ENCODE assay signal across 2 worm cellular contexts in genomic region chrIV:16696422-16696821, ce11.
A peak's percentile ranks its signal among the peaks of the same experiment; 100 is the strongest.
TF ChIP-seq lines count a peak whose summit lies in the region.

No protein-coding gene starts in this region.

TF ChIP-seq in whole organism, L2 larva, 48 proteins besides CTCF, POLR2A, EP300 and RAD21:
- peak; percentile 20 for TF ChIP-seq unc-55 (GFP tag; optimal IDR thresholded peaks at IDR 0.05; lab: Kevin White, UChicago)
- no peak for TF ChIP-seq ZK546.5 (tag; optimal IDR thresholded peaks at IDR 0.05; lab: Kevin White, UChicago)
- TF ChIP-seq aly-2 (tag; optimal IDR thresholded peaks at IDR 0.05; lab: Kevin White, UChicago) = no peak

TF ChIP-seq in whole organism, young adult, 124 proteins besides CTCF, POLR2A, EP300 and RAD21:
- TF ChIP-seq attf-6 (GFP tag; IDR thresholded peaks at IDR 0.05; lab: Robert Waterston, UW) = peak; percentile 66
- no peak for TF ChIP-seq snpc-4 (GFP tag; optimal IDR thresholded peaks at IDR 0.05; lab: Kevin White, UChicago)
- TF ChIP-seq snpc-4 (tag; optimal IDR thresholded peaks at IDR 0.05; lab: Kevin White, UChicago) = peak in 2 of 4 experiments; percentile 49 to 58
- no peak for TF ChIP-seq ceh-27 (GFP tag; optimal IDR thresholded peaks at IDR 0.05; lab: Kevin White, UChicago)
